Fruit fly (Drosophila melanogaster): ENCODE data around the gene CG31802.

Gene CG31802

DNA sequence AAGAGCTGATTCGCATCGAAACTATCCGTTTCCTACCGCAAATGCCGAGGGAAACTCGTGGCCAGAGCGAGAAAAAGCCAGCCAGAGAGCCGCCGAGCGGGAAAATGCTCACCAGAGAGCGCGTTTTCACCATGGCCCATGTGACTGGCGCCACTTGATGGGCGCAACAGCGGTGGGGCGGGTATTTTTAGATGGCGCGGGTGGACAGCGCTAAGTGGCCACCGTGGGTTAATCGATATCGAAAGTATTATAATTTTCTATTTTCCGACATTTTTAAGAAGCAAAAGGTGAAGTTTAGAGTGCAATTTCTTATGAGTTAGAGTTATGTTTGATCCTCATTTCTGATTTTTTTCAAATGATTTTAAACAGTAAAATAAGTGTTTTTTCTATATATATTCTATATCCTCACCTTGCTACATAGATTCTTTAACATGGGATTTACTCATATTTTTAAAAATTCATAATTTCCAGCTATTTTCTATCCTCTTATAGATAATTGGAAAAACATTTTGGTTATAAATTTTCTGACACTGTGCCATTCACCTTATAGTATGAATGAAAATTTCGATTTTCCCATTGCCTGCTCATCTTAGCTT is 24.3 kb downstream of the CG31802 start, which contains the start of gene Ptp36E (continued):
- TF ChIP-seq Nf-YC (tag; optimal IDR thresholded peaks at IDR 0.05) (peak; percentile 78), onecut (GFP tag; IDR thresholded peaks at IDR 0.05) (peak; percentile 81), CG14965 (GFP tag; optimal IDR thresholded peaks at IDR 0.05; ENCODE audit: borderline replicate concordance) (no peak), Ets65A (GFP tag) (no peak), CG18262 (tag; optimal IDR thresholded peaks at IDR 0.05) (peak; percentile 91), CG3407 (GFP tag; optimal IDR thresholded peaks at IDR 0.05) (peak; percentile 64), Lhr (GFP tag; optimal IDR thresholded peaks at IDR 0.05) (peak; percentile 15), kah (GFP tag; optimal IDR thresholded peaks at IDR 0.05) (peak; percentile 69), CG32532 (GFP tag; IDR thresholded peaks at IDR 0.05) (peak; percentile 86), jing (GFP tag; optimal IDR thresholded peaks at IDR 0.05) (no peak), CG4707 (GFP tag; optimal IDR thresholded peaks at IDR 0.05) (no peak), CG5180 (GFP tag; optimal IDR thresholded peaks at IDR 0.05) (peak; percentile 74), CG8944 (GFP tag; optimal IDR thresholded peaks at IDR 0.05) (no peak), HmgD (GFP tag; optimal IDR thresholded peaks at IDR 0.05) (no peak), Nf-YA (GFP tag; IDR thresholded peaks at IDR 0.05) (peak; percentile 48; the same call in 1 of the 2 replicates), ind (GFP tag; optimal IDR thresholded peaks at IDR 0.05) (peak; percentile 83), Spps (tag; optimal IDR thresholded peaks at IDR 0.05) (peak; percentile 61), HLH3B (GFP tag; IDR thresholded peaks at IDR 0.05) (peak; percentile 73; the same call in 1 of the 2 replicates), gcm2 (GFP tag; optimal IDR thresholded peaks at IDR 0.05) (peak; percentile 5), CG12942 (GFP tag; optimal IDR thresholded peaks at IDR 0.05) (peak; percentile 52), CG7357 (GFP tag; IDR thresholded peaks at IDR 0.05) (peak; percentile 80), dati (GFP tag; IDR thresholded peaks at IDR 0.05) (no peak), Camta (GFP tag; optimal IDR thresholded peaks at IDR 0.05) (peak; percentile 34), CG7987 (GFP tag; optimal IDR thresholded peaks at IDR 0.05) (no peak), CG7372 (GFP tag; IDR thresholded peaks at IDR 0.05) (peak; percentile 79), Aef1 (GFP tag; IDR thresholded peaks at IDR 0.05) (peak; percentile 77), Hr51 (GFP tag; optimal IDR thresholded peaks at IDR 0.05) (peak in 1 of 2 experiments; percentile 83), Pdp1 (GFP tag; optimal IDR thresholded peaks at IDR 0.05) (peak in 1 of 2 experiments; percentile 58), gsb (GFP tag; IDR thresholded peaks at IDR 0.05) (peak; percentile 67), usp (GFP tag; optimal IDR thresholded peaks at IDR 0.05) (no peak), CG4730 (GFP tag; IDR thresholded peaks at IDR 0.05) (peak; percentile 73), bowl (GFP tag; IDR thresholded peaks at IDR 0.05) (0 out of 2 replicates have a peak, but pooled peaks have one; percentile 22), croc (GFP tag; conservative IDR thresholded peaks at IDR 0.05) (peak; percentile 74), CG15269 (tag; optimal IDR thresholded peaks at IDR 0.05) (peak; percentile 60), Hmr (GFP tag; optimal IDR thresholded peaks at IDR 0.05) (peak; percentile 93), CG18764 (GFP tag; optimal IDR thresholded peaks at IDR 0.05) (peak; percentile 68), CG12071 (GFP tag; optimal IDR thresholded peaks at IDR 0.05) (peak; percentile 35), CG6765 (GFP tag; optimal IDR thresholded peaks at IDR 0.05) (peak; percentile 78), CoRest (tag; optimal IDR thresholded peaks at IDR 0.05) (peak; percentile 85), Fer1 (GFP tag; optimal IDR thresholded peaks at IDR 0.05) (peak; percentile 89), tna (GFP tag; IDR thresholded peaks at IDR 0.05; ENCODE audit: partially characterized antibody) (no peak), nau (GFP tag; optimal IDR thresholded peaks at IDR 0.05) (peak; percentile 70), CG16815 (GFP tag; optimal IDR thresholded peaks at IDR 0.05) (peak; percentile 67), Xrp1 (GFP tag; IDR thresholded peaks at IDR 0.05) (peak; percentile 84), dmrt99B (tag; optimal IDR thresholded peaks at IDR 0.05) (peak; percentile 92), CG30431 (GFP tag; optimal IDR thresholded peaks at IDR 0.05) (no peak), maf-S (GFP tag; optimal IDR thresholded peaks at IDR 0.05) (peak; percentile 10), CG15073 (GFP tag; optimal IDR thresholded peaks at IDR 0.05) (no peak), CG13894 (tag; optimal IDR thresholded peaks at IDR 0.05) (peak; percentile 73), NC2α (GFP tag; optimal IDR thresholded peaks at IDR 0.05) (no peak)

Measured in whole organism, embryonic.